Worm (Caenorhabditis elegans): ENCODE results near the gene rps-29.

DNA sequence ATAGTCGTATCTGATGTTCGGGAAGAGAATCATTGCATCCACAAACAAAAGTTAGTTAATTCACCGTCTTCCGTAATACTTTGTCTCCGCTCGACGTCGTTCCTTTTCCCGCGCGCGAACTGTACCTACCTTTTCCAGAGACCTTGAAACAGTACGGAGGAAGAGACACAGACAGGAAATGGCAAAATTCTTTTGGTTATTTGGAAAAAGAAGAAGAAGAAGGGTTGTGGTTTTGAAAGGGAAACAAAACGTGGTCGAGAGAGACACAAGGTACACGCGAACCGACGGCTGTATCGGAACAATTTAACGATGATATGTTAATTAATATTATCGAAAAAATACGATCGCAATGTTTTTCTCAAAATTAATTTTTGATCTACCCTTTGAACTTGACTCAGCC is 44.1 kb upstream of the rps-29 start:
- TF ChIP-seq madf-2 (tag; optimal IDR thresholded peaks at IDR 0.05): no peak
- TF ChIP-seq ets-4 (tag; optimal IDR thresholded peaks at IDR 0.05): no peak

Measured in whole organism, late embryonic.